Worm (Caenorhabditis elegans) whole organism, early embryonic: ENCODE data around the gene evl-18.
"Not testable (repeated sequence)": the region's sequence is repeated elsewhere in the genome, so short reads cannot be mapped to it uniquely, and the experiment has no call there.

Experiments used
- F13C5.2 ChIP-seq: sonication (generic microtip); optimal IDR thresholded peaks from 2 replicates; lab custom pipeline; 2017; ENCODE audit warnings: mild to moderate bottlenecking, missing genetic modification characterization, inconsistent platforms, missing compliant biosample characterization
- ama-1 ChIP-seq: fragments of 150-350 bp; optimal IDR thresholded peaks from 2 replicates; lab custom pipeline; 2014
- flt-1 ChIP-seq: fragments of 200-800 bp; sonication (Bioruptor generic); IDR thresholded peaks from 2 replicates; pipeline ENCODE4 v1.3.6; 2022; ENCODE audit warnings: missing genetic modification characterization, missing compliant biosample characterization
- hmbx-1 ChIP-seq: sonication (generic microtip); optimal IDR thresholded peaks from 2 replicates; lab custom pipeline; 2016; ENCODE audit warnings: mild to moderate bottlenecking, missing genetic modification characterization, missing compliant biosample characterization
- hmg-4 ChIP-seq: fragments of 200-800 bp; sonication (Bioruptor generic); optimal IDR thresholded peaks from 2 replicates; lab custom pipeline; 2018; ENCODE audit warnings: mild to moderate bottlenecking, missing genetic modification characterization, missing compliant biosample characterization
- hnd-1 ChIP-seq: sonication (generic microtip); optimal IDR thresholded peaks from 2 replicates; lab custom pipeline; 2016; ENCODE audit warnings: missing genetic modification characterization, missing compliant biosample characterization
- scrt-1 ChIP-seq: fragments of 200-800 bp; sonication (Bioruptor generic); IDR thresholded peaks from 2 replicates; pipeline ENCODE4 v1.3.6; 2022; ENCODE audit warnings: missing genetic modification characterization, missing compliant biosample characterization
- tbx-37 ChIP-seq: fragments of 200-800 bp; sonication (Bioruptor generic); conservative IDR thresholded peaks from 2 replicates; pipeline ENCODE4 v1.3.6; 2022; ENCODE audit warnings: missing genetic modification reagents, missing genetic modification characterization, missing compliant biosample characterization
- tra-4 ChIP-seq: sonication (generic microtip); optimal IDR thresholded peaks from 2 replicates; lab custom pipeline; 2017; ENCODE audit warnings: missing genetic modification characterization, missing compliant biosample characterization

DNA sequence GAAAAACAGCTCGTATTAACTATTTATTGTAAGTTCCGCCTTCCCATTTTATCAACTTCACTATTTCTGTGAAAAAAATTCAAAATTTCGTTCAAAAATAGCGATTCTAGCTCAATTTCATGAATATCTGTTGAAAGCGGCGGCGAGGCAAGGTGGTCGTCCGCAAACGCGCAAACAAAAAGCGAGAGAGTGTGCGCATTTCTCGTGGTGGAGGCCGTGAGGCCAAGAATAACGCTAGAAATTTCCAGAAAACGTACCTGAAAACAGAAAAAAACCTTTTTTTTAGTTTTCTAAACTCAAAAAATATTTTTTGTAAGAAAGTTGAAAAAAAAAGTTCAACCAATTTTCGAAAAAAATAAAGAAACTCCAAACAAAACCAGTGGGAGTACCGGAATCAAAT is 37.7 kb downstream of the evl-18 start:
- TF ChIP-seq F13C5.2; ama-1 (lab: Kevin White, UChicago); flt-1; tbx-37 (GFP tag; lab: Robert Waterston, UW); tra-4 (tag; lab: Kevin White, UChicago); hmbx-1 (tag; lab: Kevin White, UChicago); hmg-4 (GFP tag; lab: Kevin White, UChicago); hnd-1: not testable (repeated sequence)
- TF ChIP-seq scrt-1 (GFP tag; lab: Robert Waterston, UW) = peak; percentile 67; the same call in 1 of the 2 replicates
